Fruit fly (Drosophila melanogaster) whole organism, embryonic: Measurements from ENCODE around the gene CG32036.

Experiments
- Atf6 ChIP-seq: fragments of 200-800 bp; sonication (Bioruptor generic); IDR thresholded peaks from 2 replicates; pipeline ENCODE4 v1.3.6; 2022; ENCODE audit warnings: missing biosample characterization, missing genetic modification characterization
- CG11456 ChIP-seq: fragments of 200-800 bp; sonication (Bioruptor generic); IDR thresholded peaks from 3 replicates; pipeline ENCODE4 v1.3.6; 2022; ENCODE audit warnings: missing biosample characterization, missing genetic modification characterization
- CG12071 ChIP-seq: fragments of 200-800 bp; sonication (Bioruptor generic); optimal IDR thresholded peaks from 3 replicates; lab custom pipeline; 2018; ENCODE audit warnings: missing biosample characterization, mild to moderate bottlenecking, missing genetic modification characterization
- CG12104 ChIP-seq: fragments of 200-800 bp; sonication (Bioruptor generic); optimal IDR thresholded peaks from 3 replicates; lab custom pipeline; 2016; ENCODE audit warnings: missing biosample characterization, missing genetic modification characterization
- CG12219 ChIP-seq: fragments of 200-800 bp; sonication (Bioruptor generic); optimal IDR thresholded peaks from 3 replicates; lab custom pipeline; 2018; ENCODE audit warnings: missing biosample characterization, mild to moderate bottlenecking, missing genetic modification characterization
- CG14965 ChIP-seq: fragments of 200-800 bp; sonication (Bioruptor generic); optimal IDR thresholded peaks from 2 replicates; lab custom pipeline; 2016; ENCODE audit warnings: missing biosample characterization, missing genetic modification characterization, borderline replicate concordance
- CG16779 ChIP-seq: fragments of 200-800 bp; sonication (Bioruptor generic); IDR thresholded peaks from 2 replicates; pipeline ENCODE4 v1.3.6; 2022; ENCODE audit warnings: missing biosample characterization, missing genetic modification characterization
- CG2202 ChIP-seq: fragments of 200-800 bp; sonication (Bioruptor generic); optimal IDR thresholded peaks from 2 replicates; lab custom pipeline; 2018; ENCODE audit warnings: missing biosample characterization, mild to moderate bottlenecking, missing genetic modification characterization
- CG32772 ChIP-seq: fragments of 200-800 bp; sonication (Bioruptor generic); IDR thresholded peaks from 2 replicates; pipeline ENCODE4 v1.3.6; 2022; ENCODE audit warnings: missing biosample characterization, missing genetic modification characterization
- CG34224 ChIP-seq: fragments of 200-800 bp; sonication (Bioruptor generic); IDR thresholded peaks from 3 replicates; pipeline ENCODE4 v1.3.6; 2022; ENCODE audit warnings: missing biosample characterization, missing genetic modification characterization; ENCODE audit not compliant: partially characterized antibody
- CG3726 ChIP-seq: fragments of 200-800 bp; sonication (Bioruptor generic); IDR thresholded peaks from 3 replicates; pipeline ENCODE4, ENCODE4 v1.3.6; 2022; ENCODE audit warnings: missing biosample characterization, missing genetic modification characterization
- CG5180 ChIP-seq: fragments of 200-800 bp; sonication (Bioruptor generic); optimal IDR thresholded peaks from 3 replicates; lab custom pipeline; 2017; ENCODE audit warnings: missing biosample characterization, missing genetic modification characterization, mild to moderate bottlenecking, moderate library complexity, missing genetic modification reagents
- CG7839 ChIP-seq: fragments of 200-800 bp; sonication (Bioruptor generic); optimal IDR thresholded peaks from 3 replicates; lab custom pipeline; 2018; ENCODE audit warnings: missing biosample characterization, mild to moderate bottlenecking, missing genetic modification characterization, moderate library complexity
- CG7928 ChIP-seq: fragments of 200-800 bp; sonication (Bioruptor generic); optimal IDR thresholded peaks from 2 replicates; lab custom pipeline; 2017; ENCODE audit warnings: missing biosample characterization, mild to moderate bottlenecking, missing genetic modification characterization
- CG8281 ChIP-seq: fragments of 200-800 bp; sonication (Bioruptor generic); optimal IDR thresholded peaks from 2 replicates; lab custom pipeline; 2018; ENCODE audit warnings: missing biosample characterization, mild to moderate bottlenecking, missing genetic modification characterization, moderate library complexity
- CG8290 ChIP-seq, 3 experiments: fragments of 200-800 bp; sonication (Bioruptor generic); optimal IDR thresholded peaks; 2 replicates each; lab custom pipeline; 2016 to 2019; ENCODE audit warnings: missing biosample characterization in 3 of 3, missing genetic modification characterization in 3 of 3, mild to moderate bottlenecking in 2 of 3, moderate library complexity in 1 of 3
- CTCF ChIP-seq: fragments of 200-800 bp; sonication (Bioruptor generic); optimal IDR thresholded peaks from 2 replicates; lab custom pipeline; 2017; ENCODE audit warnings: missing biosample characterization, mild to moderate bottlenecking, missing genetic modification characterization, moderate library complexity
- CrebB ChIP-seq: fragments of 200-800 bp; sonication (Bioruptor generic); optimal IDR thresholded peaks from 3 replicates; lab custom pipeline; 2018; ENCODE audit warnings: missing biosample characterization, mild to moderate bottlenecking, missing genetic modification characterization
- Dll ChIP-seq: fragments of 200-800 bp; sonication (Bioruptor generic); IDR thresholded peaks from 4 replicates; pipeline ENCODE4 v1.3.6; 2022; ENCODE audit warnings: missing biosample characterization, missing genetic modification characterization; ENCODE audit not compliant: partially characterized antibody
- HLH4C ChIP-seq: fragments of 200-800 bp; sonication (Bioruptor generic); IDR thresholded peaks from 3 replicates; pipeline ENCODE4 v1.3.6; 2022; ENCODE audit warnings: missing biosample characterization, missing genetic modification characterization; ENCODE audit not compliant: partially characterized antibody
- HmgD ChIP-seq: fragments of 200-800 bp; sonication (Bioruptor generic); optimal IDR thresholded peaks from 3 replicates; lab custom pipeline; 2016; ENCODE audit warnings: missing biosample characterization, missing genetic modification characterization
- Hmx ChIP-seq: fragments of 200-800 bp; sonication (Bioruptor generic); optimal IDR thresholded peaks from 2 replicates; lab custom pipeline; 2016; ENCODE audit warnings: missing biosample characterization, missing genetic modification characterization
- MESR4 ChIP-seq: fragments of 200-800 bp; sonication (Bioruptor generic); optimal IDR thresholded peaks from 2 replicates; lab custom pipeline; 2018; ENCODE audit warnings: missing biosample characterization, mild to moderate bottlenecking, missing genetic modification characterization, moderate library complexity
- Meics ChIP-seq: fragments of 200-800 bp; sonication (Bioruptor generic); optimal IDR thresholded peaks from 2 replicates; lab custom pipeline; 2017; ENCODE audit warnings: missing biosample characterization, mild to moderate bottlenecking, missing genetic modification characterization
- Myb ChIP-seq: fragments of 200-800 bp; sonication (Bioruptor generic); optimal IDR thresholded peaks from 2 replicates; lab custom pipeline; 2016; ENCODE audit warnings: missing biosample characterization, missing genetic modification characterization
- Scr ChIP-seq: fragments of 200-800 bp; sonication (Bioruptor generic); IDR thresholded peaks from 2 replicates; pipeline ENCODE4 v1.3.6; 2022; ENCODE audit warnings: missing biosample characterization, missing genetic modification characterization; ENCODE audit not compliant: partially characterized antibody
- Sry-β ChIP-seq: fragments of 200-800 bp; sonication (Bioruptor generic); optimal IDR thresholded peaks from 2 replicates; lab custom pipeline; 2018; ENCODE audit warnings: missing biosample characterization, mild to moderate bottlenecking, missing genetic modification characterization, moderate library complexity
- Tbp ChIP-seq: fragments of >200 bp; optimal IDR thresholded peaks from 2 replicates; lab custom pipeline; 2018; ENCODE audit warnings: missing biosample characterization, missing genetic modification characterization
- bowl ChIP-seq: fragments of 200-800 bp; sonication (Bioruptor generic); IDR thresholded peaks from 2 replicates; pipeline ENCODE4 v1.3.6; 2022; ENCODE audit warnings: missing biosample characterization, missing genetic modification characterization
- cg ChIP-seq: fragments of 200-800 bp; sonication (Bioruptor generic); optimal IDR thresholded peaks from 3 replicates; lab custom pipeline; 2019; ENCODE audit warnings: missing biosample characterization, mild to moderate bottlenecking, missing genetic modification characterization, moderate library complexity
- dmrt11E ChIP-seq: fragments of 200-800 bp; sonication (Bioruptor generic); optimal IDR thresholded peaks from 3 replicates; lab custom pipeline; 2018; ENCODE audit warnings: missing biosample characterization, mild to moderate bottlenecking, missing genetic modification characterization, moderate library complexity
- dmrt99B ChIP-seq: fragments of 200-800 bp; sonication (Bioruptor generic); optimal IDR thresholded peaks from 2 replicates; lab custom pipeline; 2018; ENCODE audit warnings: missing biosample characterization, mild to moderate bottlenecking, missing genetic modification characterization, moderate library complexity
- ftz-f1 ChIP-seq: fragments of 200-800 bp; sonication (Bioruptor generic); optimal IDR thresholded peaks from 2 replicates; lab custom pipeline; 2016; ENCODE audit warnings: missing biosample characterization, missing genetic modification characterization
- gce ChIP-seq: fragments of 200-800 bp; sonication (Bioruptor generic); IDR thresholded peaks from 3 replicates; pipeline ENCODE4 v1.3.6; 2022; ENCODE audit warnings: missing biosample characterization, missing genetic modification characterization
- gro ChIP-seq: fragments of 200-800 bp; sonication (Bioruptor generic); optimal IDR thresholded peaks from 2 replicates; lab custom pipeline; 2016; ENCODE audit warnings: missing biosample characterization, missing genetic modification characterization
- gt ChIP-seq: fragments of 200-800 bp; sonication (Bioruptor generic); IDR thresholded peaks from 2 replicates; pipeline ENCODE4 v1.3.6; 2022; ENCODE audit warnings: missing biosample characterization, missing genetic modification characterization
- hth ChIP-seq: fragments of >200 bp; optimal IDR thresholded peaks from 2 replicates; lab custom pipeline; 2017; ENCODE audit warnings: inconsistent platforms
- inv ChIP-seq: fragments of 200-800 bp; sonication (Bioruptor generic); IDR thresholded peaks from 2 replicates; pipeline ENCODE4 v1.3.6; 2022; ENCODE audit warnings: missing biosample characterization, missing genetic modification characterization; ENCODE audit not compliant: partially characterized antibody
- ken ChIP-seq: fragments of 200-800 bp; sonication (Bioruptor generic); IDR thresholded peaks from 3 replicates; pipeline ENCODE4 v1.3.6; 2022; ENCODE audit warnings: missing biosample characterization, missing genetic modification characterization
- lilli ChIP-seq: fragments of 200-800 bp; sonication (Bioruptor generic); optimal IDR thresholded peaks from 3 replicates; lab custom pipeline; 2016; ENCODE audit warnings: missing biosample characterization, missing genetic modification characterization
- luna ChIP-seq: fragments of 200-800 bp; sonication (Bioruptor generic); optimal IDR thresholded peaks from 2 replicates; lab custom pipeline; 2016; ENCODE audit warnings: missing biosample characterization, missing genetic modification characterization
- nom ChIP-seq: fragments of 200-800 bp; sonication (Bioruptor generic); optimal IDR thresholded peaks from 2 replicates; lab custom pipeline; 2017; ENCODE audit warnings: missing biosample characterization, missing genetic modification characterization, mild to moderate bottlenecking, moderate library complexity, missing genetic modification reagents
- phol ChIP-seq: fragments of 200-800 bp; sonication (Bioruptor generic); optimal IDR thresholded peaks from 3 replicates; lab custom pipeline; 2018; ENCODE audit warnings: missing biosample characterization, mild to moderate bottlenecking, missing genetic modification characterization, moderate library complexity
- pum ChIP-seq: fragments of 200-800 bp; sonication (Bioruptor generic); optimal IDR thresholded peaks from 2 replicates; lab custom pipeline; 2016; ENCODE audit warnings: missing biosample characterization, missing genetic modification characterization
- sima ChIP-seq: fragments of 200-800 bp; sonication (Bioruptor generic); optimal IDR thresholded peaks from 2 replicates; lab custom pipeline; 2016; ENCODE audit warnings: missing biosample characterization, missing genetic modification characterization
- sob ChIP-seq: fragments of 200-800 bp; sonication (Bioruptor generic); IDR thresholded peaks from 2 replicates; pipeline ENCODE4 v1.3.6; 2022; ENCODE audit warnings: missing biosample characterization, missing genetic modification characterization
- sqz ChIP-seq: fragments of 200-800 bp; sonication (Bioruptor generic); optimal IDR thresholded peaks from 3 replicates; lab custom pipeline; 2018; ENCODE audit warnings: missing biosample characterization, mild to moderate bottlenecking, missing genetic modification characterization
- stwl ChIP-seq: fragments of 200-800 bp; sonication (Bioruptor generic); optimal IDR thresholded peaks from 3 replicates; lab custom pipeline; 2018; ENCODE audit warnings: missing biosample characterization, mild to moderate bottlenecking, missing genetic modification characterization, moderate library complexity
- tx ChIP-seq: fragments of 200-800 bp; sonication (Bioruptor generic); optimal IDR thresholded peaks from 2 replicates; lab custom pipeline; 2016; ENCODE audit warnings: missing biosample characterization, missing genetic modification characterization
- vvl ChIP-seq: fragments of 200-800 bp; sonication (Bioruptor generic); IDR thresholded peaks from 2 replicates; pipeline ENCODE4 v1.3.6; 2022; ENCODE audit warnings: missing biosample characterization, missing genetic modification characterization
- yki ChIP-seq: fragments of >200 bp; optimal IDR thresholded peaks from 3 replicates; lab custom pipeline; 2018

The CG32036 gene

DNA sequence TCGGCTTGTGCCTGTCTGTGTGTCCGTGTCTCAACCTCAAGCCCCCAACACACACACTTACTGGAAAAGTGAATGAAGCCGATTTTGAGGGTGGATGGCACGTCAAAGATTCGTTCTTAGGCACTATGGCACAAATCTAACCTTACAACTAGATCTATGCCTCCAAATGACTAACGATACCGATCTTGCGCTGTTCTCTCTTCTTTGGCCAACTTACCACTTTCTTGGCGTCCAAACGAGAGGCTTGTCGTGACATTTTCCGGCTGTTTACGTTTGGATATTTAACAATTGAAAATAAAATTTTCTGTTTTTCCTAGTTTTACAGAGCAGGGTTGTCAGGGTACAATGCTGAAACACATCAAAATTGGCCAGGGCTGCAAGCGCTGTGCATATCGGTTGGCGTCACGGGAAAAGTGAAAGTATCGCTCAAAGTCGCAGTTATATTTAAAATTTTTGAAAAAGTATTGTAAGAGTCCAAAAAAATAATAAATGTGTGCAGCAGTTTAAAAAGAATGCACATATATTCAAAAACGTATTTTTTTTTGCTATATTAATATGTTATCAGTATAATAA lies 47.0 kb downstream of the CG32036 start, which contains the start of the genes Bet3 and Nf-YA (continued):
- TF ChIP-seq phol: peak; percentile 61
- TF ChIP-seq CG11456 (GFP tag; lab: Robert Waterston, UW): peak; percentile 79
- TF ChIP-seq Sry-β (GFP tag; lab: Kevin White, UChicago): no peak
- TF ChIP-seq inv (GFP tag; lab: Robert Waterston, UW): peak; percentile 79
- no peak for TF ChIP-seq dmrt99B (tag; lab: Kevin White, UChicago)
- TF ChIP-seq MESR4 (GFP tag; lab: Kevin White, UChicago): peak; percentile 92
- peak; percentile 90 for TF ChIP-seq Dll
- TF ChIP-seq sob (GFP tag; lab: Robert Waterston, UW): peak; percentile 62
- TF ChIP-seq tx (GFP tag; lab: Kevin White, UChicago): peak; percentile 26
- no peak for TF ChIP-seq CG3726 (GFP tag; lab: Robert Waterston, UW)
- peak; percentile 76 for TF ChIP-seq pum (GFP tag; lab: Kevin White, UChicago)
- TF ChIP-seq CTCF (GFP tag; lab: Kevin White, UChicago): no peak
- no peak for TF ChIP-seq sima (GFP tag; lab: Kevin White, UChicago)
- TF ChIP-seq CG8290 (GFP tag; optimal IDR thresholded peaks at IDR 0.05; lab: Kevin White, UChicago): peak; percentile 80
- peak in 1 of 2 experiments; percentile 73 for TF ChIP-seq CG8290 (tag; optimal IDR thresholded peaks at IDR 0.05; lab: Kevin White, UChicago)
- no peak for TF ChIP-seq CG12071 (GFP tag; lab: Kevin White, UChicago)
- peak; percentile 68; the same call in 1 of the 2 replicates for TF ChIP-seq vvl (GFP tag; lab: Robert Waterston, UW)
- peak; percentile 70 for TF ChIP-seq lilli (GFP tag; lab: Kevin White, UChicago)
- TF ChIP-seq CG32772 (GFP tag; lab: Robert Waterston, UW): peak; percentile 61
- no peak for TF ChIP-seq sqz (GFP tag; lab: Kevin White, UChicago)
- no peak for TF ChIP-seq CG12219
- TF ChIP-seq bowl (GFP tag; lab: Robert Waterston, UW): no peak
- TF ChIP-seq CG8281 (tag; lab: Kevin White, UChicago): no peak
- TF ChIP-seq hth (lab: Kevin White, UChicago): no peak
- TF ChIP-seq CG16779 (GFP tag; lab: Robert Waterston, UW): no peak
- TF ChIP-seq dmrt11E: peak; percentile 35
- TF ChIP-seq CG2202: no peak
- TF ChIP-seq cg (GFP tag; lab: Kevin White, UChicago): peak; percentile 6
- TF ChIP-seq Myb (GFP tag; lab: Kevin White, UChicago): peak; percentile 98
- TF ChIP-seq CG14965 (GFP tag; lab: Kevin White, UChicago): no peak
- no peak for TF ChIP-seq Hmx
- TF ChIP-seq CG34224 (GFP tag; lab: Robert Waterston, UW): peak; percentile 83
- peak; percentile 69 for TF ChIP-seq HLH4C (GFP tag; lab: Robert Waterston, UW)
- TF ChIP-seq CrebB: no peak
- TF ChIP-seq Meics (GFP tag; lab: Kevin White, UChicago): peak; percentile 49
- TF ChIP-seq luna (GFP tag; lab: Kevin White, UChicago): peak; percentile 77
- peak; percentile 77 for TF ChIP-seq stwl (tag; lab: Kevin White, UChicago)
- TF ChIP-seq gro: no peak
- no peak for TF ChIP-seq yki (lab: Kevin White, UChicago)
- no peak for TF ChIP-seq gce (GFP tag; lab: Robert Waterston, UW)
- peak; percentile 67 for TF ChIP-seq HmgD (GFP tag; lab: Kevin White, UChicago)
- no peak for TF ChIP-seq gt (GFP tag; lab: Robert Waterston, UW)
- peak; percentile 41 for TF ChIP-seq CG7839 (tag; lab: Kevin White, UChicago)
- 0 out of 2 replicates have a peak, but pooled peaks have one; percentile 16 for TF ChIP-seq Atf6
- peak; percentile 97 for TF ChIP-seq CG7928 (GFP tag; lab: Kevin White, UChicago)
- TF ChIP-seq Scr (GFP tag; lab: Robert Waterston, UW): peak; percentile 82
- TF ChIP-seq CG5180: no peak
- no peak for TF ChIP-seq Tbp
- peak; percentile 70 for TF ChIP-seq ken
- peak; percentile 30 for TF ChIP-seq CG12104 (GFP tag; lab: Kevin White, UChicago)
- no peak for TF ChIP-seq nom
- no peak for TF ChIP-seq ftz-f1 (GFP tag; lab: Kevin White, UChicago)
